Worm (Caenorhabditis elegans): Measurements from ENCODE around the gene his-4.

Gene his-4

ce11 chrV:16071167-16071566 lies 30.9 kb upstream of the his-4 start, which contains the start of gene nhr-176:
Gene nhr-176, plus strand, starts transcription at chrV:16071325.
- no peak for TF ChIP-seq fkh-6 (tag; optimal IDR thresholded peaks at IDR 0.05)
- peak; percentile 52 for TF ChIP-seq elt-2 (tag; optimal IDR thresholded peaks at IDR 0.05)
- no peak for TF ChIP-seq lim-6 (tag; optimal IDR thresholded peaks at IDR 0.05)

ce11 chrV:16068938-16069337 lies 28.6 kb upstream of the his-4 start, which contains the start of gene cyp-35D1:
Gene cyp-35D1, plus strand, starts transcription at chrV:16069238.
- TF ChIP-seq ets-4 (tag; optimal IDR thresholded peaks at IDR 0.05) (no peak), ceh-9 (tag; optimal IDR thresholded peaks at IDR 0.05) (no peak), gmeb-2 (tag; optimal IDR thresholded peaks at IDR 0.05) (no peak), fkh-10 (GFP tag; optimal IDR thresholded peaks at IDR 0.05) (no peak), ceh-6 (GFP tag; optimal IDR thresholded peaks at IDR 0.05) (no peak), elt-2 (tag; optimal IDR thresholded peaks at IDR 0.05) (peak; percentile 4), fkh-6 (tag; optimal IDR thresholded peaks at IDR 0.05) (no peak), hlh-15 (tag; optimal IDR thresholded peaks at IDR 0.05) (no peak)

- TF ChIP-seq hlh-13 (GFP tag; optimal IDR thresholded peaks at IDR 0.05) (no peak), unc-3 (GFP tag; conservative IDR thresholded peaks at IDR 0.05) (no peak), unc-3 (tag; optimal IDR thresholded peaks at IDR 0.05) (no peak), ceh-30 (tag; optimal IDR thresholded peaks at IDR 0.05) (no peak), eyg-1 (tag; optimal IDR thresholded peaks at IDR 0.05) (no peak), unc-86 (tag; optimal IDR thresholded peaks at IDR 0.05) (no peak), pqm-1 (tag; optimal IDR thresholded peaks at IDR 0.05) (no peak), ref-2 (tag; optimal IDR thresholded peaks at IDR 0.05) (no peak), madf-2 (tag; optimal IDR thresholded peaks at IDR 0.05) (no peak), ztf-16 (tag; optimal IDR thresholded peaks at IDR 0.05) (no peak), nhr-11 (tag; optimal IDR thresholded peaks at IDR 0.05) (no peak), pha-4 (tag; optimal IDR thresholded peaks at IDR 0.05) (no peak), pat-9 (tag; optimal IDR thresholded peaks at IDR 0.05) (no peak), ttx-3 (tag; optimal IDR thresholded peaks at IDR 0.05) (no peak), sox-4 (tag; optimal IDR thresholded peaks at IDR 0.05) (no peak), lin-11 (tag; optimal IDR thresholded peaks at IDR 0.05) (no peak), F13H6.1 (tag; optimal IDR thresholded peaks at IDR 0.05) (no peak), syd-9 (tag; optimal IDR thresholded peaks at IDR 0.05) (no peak)
Observed at ce11 chrV:16062788-16063187, 22.5 kb upstream of the his-4 start, which contains the start of gene F14H3.14. Gene F14H3.14, minus strand, starts transcription at chrV:16062888.

DNA sequence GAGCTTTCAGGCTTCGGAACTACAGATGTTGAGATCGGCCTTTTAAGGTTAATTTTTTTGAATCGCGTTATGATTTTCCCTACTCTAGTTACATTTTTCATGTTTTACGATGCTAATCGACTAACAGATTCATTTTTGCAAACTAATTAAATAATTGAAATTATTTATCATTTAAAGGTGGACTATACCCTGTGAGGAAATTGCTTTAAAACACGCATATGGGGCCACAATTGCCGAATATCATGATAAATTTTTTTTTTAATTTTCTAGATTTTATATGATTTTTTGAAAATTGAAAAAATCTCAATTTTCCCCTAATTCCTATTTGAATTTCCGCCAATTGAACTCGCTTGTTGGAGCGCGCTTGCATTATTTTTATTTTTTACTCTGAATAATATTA lies 21.7 kb upstream of the his-4 start, which contains the start of gene fbxa-100:
TSS of gene fbxa-100 (minus strand) at position 101 of the 400 bp plus-strand sequence.
- TF ChIP-seq tbx-7 (tag; optimal IDR thresholded peaks at IDR 0.05) (no peak), syd-9 (tag; optimal IDR thresholded peaks at IDR 0.05) (no peak), lim-6 (tag; optimal IDR thresholded peaks at IDR 0.05) (no peak), hlh-30 (tag; optimal IDR thresholded peaks at IDR 0.05; ENCODE audit: insufficient read depth) (no peak), fkh-10 (GFP tag; optimal IDR thresholded peaks at IDR 0.05) (no peak)

DNA sequence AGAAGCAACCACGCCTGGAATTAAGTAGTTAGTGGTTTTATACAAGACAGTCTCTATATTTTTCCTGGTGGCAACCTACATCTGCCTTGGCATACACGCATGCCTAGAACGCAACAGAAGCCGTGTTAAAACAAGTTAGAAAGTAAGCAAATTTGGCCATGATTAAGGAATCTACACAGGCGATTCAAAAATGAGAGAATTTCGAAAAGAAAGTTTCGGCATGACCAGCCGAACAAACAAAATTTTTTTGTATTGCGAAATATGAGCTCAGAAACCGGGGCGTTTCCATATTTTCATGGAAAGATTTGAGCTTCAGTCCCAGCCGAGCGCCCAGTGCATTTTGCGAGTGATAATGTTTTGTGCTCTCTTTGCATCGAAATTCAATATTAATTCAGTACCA lies 19.8 kb upstream of the his-4 start, which contains the start of gene F14H3.15:
TSS of gene F14H3.15 (minus strand) at position 101 of the 400 bp plus-strand sequence.
- TF ChIP-seq ama-1 (optimal IDR thresholded peaks at IDR 0.05), result no peak
- no peak for TF ChIP-seq pha-4 (tag; optimal IDR thresholded peaks at IDR 0.05)
- no peak for TF ChIP-seq pqm-1 (tag; optimal IDR thresholded peaks at IDR 0.05)
- TF ChIP-seq Y22D7AL.16 (tag; optimal IDR thresholded peaks at IDR 0.05), result no peak

DNA sequence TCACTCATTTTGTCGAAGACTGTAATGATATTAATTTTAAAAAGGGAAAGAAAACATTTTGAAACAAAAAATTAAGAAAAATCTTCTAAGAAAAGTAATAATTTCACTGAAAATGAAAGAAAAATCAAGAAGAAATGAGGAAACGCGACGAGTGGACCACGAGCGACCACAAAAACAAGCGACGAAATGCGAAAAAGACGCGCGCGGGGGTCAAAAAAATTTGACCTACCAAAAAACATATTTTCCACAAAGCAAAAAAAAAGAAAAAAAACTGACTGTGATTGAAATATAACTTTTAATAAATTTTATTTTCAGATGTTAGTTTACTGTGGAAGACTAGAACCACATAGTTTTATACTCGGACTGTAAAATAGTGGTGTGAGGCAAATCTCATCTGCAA lies 18.6 kb upstream of the his-4 start, which contains the start of gene F14H3.6:
TSS of gene F14H3.6 (minus strand) at position 22 of the 400 bp plus-strand sequence.
- no peak for TF ChIP-seq ztf-16 (tag; optimal IDR thresholded peaks at IDR 0.05)
- no peak for TF ChIP-seq dve-1 (tag; optimal IDR thresholded peaks at IDR 0.05)
- no peak for TF ChIP-seq che-1 (tag; optimal IDR thresholded peaks at IDR 0.05)
- no peak for TF ChIP-seq ceh-6 (GFP tag; optimal IDR thresholded peaks at IDR 0.05)
- no peak for TF ChIP-seq ceh-24 (tag; optimal IDR thresholded peaks at IDR 0.05)
- TF ChIP-seq sox-2 (GFP tag; IDR thresholded peaks at IDR 0.05), result no peak
- TF ChIP-seq pag-3 (tag; optimal IDR thresholded peaks at IDR 0.05; ENCODE audit: borderline replicate concordance), result no peak
- no peak for TF ChIP-seq K09A11.1 (tag; optimal IDR thresholded peaks at IDR 0.05; ENCODE audit: insufficient read depth)
- no peak for TF ChIP-seq odd-2 (tag; optimal IDR thresholded peaks at IDR 0.05)
- no peak for TF ChIP-seq tbx-2 (tag; optimal IDR thresholded peaks at IDR 0.05)
- TF ChIP-seq nhr-232 (tag; optimal IDR thresholded peaks at IDR 0.05), result no peak
- no peak for TF ChIP-seq ceh-22 (tag; optimal IDR thresholded peaks at IDR 0.05)
